Fruit fly (Drosophila melanogaster) S2 (cell line): Measurements from ENCODE around the gene RagA-B.

Experiments used
- CG8478 ChIP-seq: fragments of >200 bp; optimal IDR thresholded peaks from 2 replicates; lab custom pipeline; 2018
- CTCF ChIP-seq, 2 experiments: fragments of >200 bp; optimal IDR thresholded peaks; 2 replicates each; lab custom pipeline; 2018

DNA sequence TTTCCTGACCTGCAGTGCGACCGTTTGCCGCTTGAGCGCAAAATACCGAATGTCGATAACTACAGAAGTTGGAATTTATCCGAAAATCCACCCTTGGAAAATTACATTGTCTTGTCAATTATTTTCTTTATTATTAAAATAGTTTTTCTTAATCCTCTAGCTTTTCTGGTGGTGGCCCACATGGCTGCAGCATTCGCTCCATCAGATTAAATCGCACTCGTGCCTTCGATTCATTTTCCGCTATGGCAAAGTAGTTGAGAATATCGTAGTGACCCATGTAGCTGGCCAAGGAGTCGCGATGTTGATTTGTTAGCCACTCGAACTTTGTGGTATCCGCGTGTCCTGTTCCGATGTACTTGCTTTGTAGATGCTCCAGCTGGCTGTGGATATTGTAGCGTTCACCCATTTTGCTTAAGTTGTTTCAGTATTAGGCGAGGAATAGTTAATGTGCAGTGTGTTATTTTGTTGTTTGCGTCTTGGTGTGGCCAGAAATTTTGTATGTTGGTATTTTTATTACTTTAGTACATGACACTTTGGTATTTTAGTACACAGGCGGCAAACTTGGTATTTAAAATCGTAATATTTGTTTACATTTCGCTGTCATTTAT is 30.8 kb upstream of the RagA-B start, which contains the start of the genes Kcmf1, Sf3b5 and CG11986:
- TF ChIP-seq CTCF (optimal IDR thresholded peaks at IDR 0.05; lab: Kevin White, UChicago) (no peak), CG8478 (lab: Kevin White, UChicago) (no peak)
